Fruit fly (Drosophila melanogaster) whole organism, larva: ENCODE measurements around the gene CG5614.

Source experiments
- noc ChIP-seq: fragments of 200-800 bp; sonication (Bioruptor generic); optimal IDR thresholded peaks from 3 replicates; lab custom pipeline; 2019; ENCODE audit warnings: missing biosample characterization, mild to moderate bottlenecking, missing genetic modification characterization, moderate library complexity

CG5614 gene

DNA sequence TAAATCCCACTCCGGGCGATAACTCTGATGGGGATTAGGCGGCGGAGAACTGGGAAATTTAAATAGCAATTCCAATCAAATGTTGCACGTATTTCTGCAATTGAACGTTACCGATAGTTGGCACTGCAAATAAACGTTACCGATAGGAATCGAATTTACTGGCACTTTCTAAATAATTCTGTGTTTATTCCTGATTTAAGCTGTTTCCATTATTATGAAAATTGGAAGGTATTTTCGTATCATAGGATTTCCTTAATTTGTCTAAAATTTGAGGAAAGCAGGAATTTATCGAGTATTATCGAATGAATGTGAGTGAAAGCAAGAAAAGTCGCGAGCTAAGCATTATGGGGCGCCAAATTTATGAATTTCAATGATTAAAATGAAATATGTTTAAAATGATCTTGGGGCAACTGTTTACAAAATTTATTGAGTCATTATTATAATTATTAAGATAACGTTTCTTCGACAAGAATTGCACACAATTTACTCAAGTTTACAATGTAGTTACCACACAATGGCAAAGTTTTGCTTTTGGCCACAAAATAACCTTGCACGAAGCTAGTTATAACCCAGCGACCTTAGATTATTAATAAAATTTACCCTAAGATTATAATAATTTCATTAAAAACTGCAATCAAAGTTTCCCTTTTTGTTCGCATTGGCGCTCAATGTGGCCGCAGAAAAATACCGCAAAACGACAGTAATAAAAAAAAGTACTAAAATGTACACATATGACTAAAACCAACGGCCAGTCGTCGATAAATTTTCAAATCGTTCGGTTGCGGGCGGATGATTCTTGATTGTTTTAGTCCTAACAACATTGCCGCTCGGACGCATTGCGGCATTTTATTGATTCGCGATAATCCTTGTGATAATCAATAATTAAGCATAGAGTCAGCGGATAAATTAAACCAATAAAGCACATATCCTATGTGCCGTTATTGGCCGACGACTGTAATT is 24.2 kb downstream of the CG5614 start, which contains the start of gene alpha-Man-IIb:
Gene alpha-Man-IIb (plus strand): TSS at position 747 of the 960 bp plus-strand sequence.
- TF ChIP-seq noc (tag; lab: Kevin White, UChicago), result no peak

DNA sequence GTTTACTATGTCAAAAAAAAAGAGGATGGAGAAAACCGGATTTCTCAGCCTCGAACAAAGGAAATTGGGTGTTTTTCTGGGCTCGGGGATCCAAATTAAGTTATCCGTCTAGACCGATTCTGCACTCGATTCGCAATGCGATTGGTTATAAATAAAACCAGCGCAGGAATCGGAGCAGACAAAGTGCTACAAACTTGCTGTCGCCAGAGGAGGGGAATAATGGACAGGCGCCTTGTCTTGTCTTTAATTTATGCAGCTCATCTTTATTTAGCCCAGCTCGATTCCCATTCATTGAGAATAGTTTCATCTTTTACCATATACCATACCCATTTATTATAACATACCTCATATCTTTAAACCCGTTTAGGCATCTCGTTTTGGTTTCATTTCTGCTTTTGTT is 25.1 kb downstream of the CG5614 start:
- TF ChIP-seq noc (tag; lab: Kevin White, UChicago), result no peak

DNA sequence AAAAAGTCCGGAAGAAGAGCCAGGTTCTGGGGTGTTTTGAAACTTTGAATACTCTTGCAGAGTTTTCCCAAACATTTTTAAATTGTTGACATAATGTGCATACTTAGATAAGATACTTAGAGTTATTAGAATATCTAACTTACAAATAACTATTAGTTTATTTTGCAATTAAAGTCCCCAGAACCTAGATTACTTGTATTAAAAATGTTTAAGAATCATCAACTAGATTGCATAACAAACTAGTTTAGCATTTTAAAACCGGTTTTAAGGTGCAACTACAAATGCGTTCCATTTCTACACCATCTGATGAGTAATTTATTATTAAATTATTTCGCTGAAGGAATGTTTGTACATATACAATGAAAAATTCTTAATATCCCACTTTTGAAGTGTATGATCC is 26.7 kb downstream of the CG5614 start:
- TF ChIP-seq noc (tag; lab: Kevin White, UChicago), result no peak

DNA sequence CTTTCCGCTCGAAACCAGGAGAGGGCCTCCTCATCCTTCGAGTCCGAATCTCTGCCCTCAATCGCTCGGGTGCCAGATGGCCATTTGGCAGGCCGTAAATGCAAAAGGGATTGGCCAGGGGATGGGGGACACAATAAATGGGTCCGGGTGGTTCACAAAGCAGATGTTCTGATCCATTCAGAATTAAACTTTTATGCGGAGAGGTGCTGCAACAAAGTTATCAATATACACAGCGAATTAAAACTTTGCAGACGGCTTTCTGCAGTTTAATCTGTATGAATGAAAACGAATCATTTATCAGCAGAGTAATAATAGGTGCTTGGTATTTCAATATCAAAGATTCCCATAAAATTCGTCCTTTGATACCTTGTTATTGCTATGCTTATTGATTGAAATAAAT is 27.7 kb downstream of the CG5614 start:
- TF ChIP-seq noc (tag; lab: Kevin White, UChicago), result no peak

DNA sequence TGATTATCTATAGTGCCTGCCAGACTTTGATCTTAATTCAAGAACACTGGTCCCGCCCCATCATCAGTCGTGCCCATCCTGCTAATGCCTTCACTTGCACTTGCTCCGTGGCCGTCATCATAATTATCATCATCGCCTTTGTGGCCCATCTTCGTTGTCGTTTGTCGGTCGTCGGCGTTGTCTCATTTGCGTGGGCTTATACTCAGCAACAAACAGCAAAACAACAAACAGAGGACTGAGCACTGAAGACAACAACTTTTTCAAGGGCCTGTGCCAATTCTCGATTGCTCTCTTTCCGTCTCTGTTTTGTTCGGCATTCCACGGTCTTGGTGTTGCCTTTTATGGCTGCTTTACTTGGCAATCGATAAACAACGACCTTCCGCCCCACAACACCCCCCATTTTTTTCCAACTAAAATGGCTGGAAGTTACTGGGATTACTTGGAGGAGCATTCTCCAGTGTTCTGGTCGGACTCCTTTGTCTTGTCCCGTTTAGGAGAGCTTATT is 28.3 kb downstream of the CG5614 start:
- TF ChIP-seq noc (tag; lab: Kevin White, UChicago), result no peak

DNA sequence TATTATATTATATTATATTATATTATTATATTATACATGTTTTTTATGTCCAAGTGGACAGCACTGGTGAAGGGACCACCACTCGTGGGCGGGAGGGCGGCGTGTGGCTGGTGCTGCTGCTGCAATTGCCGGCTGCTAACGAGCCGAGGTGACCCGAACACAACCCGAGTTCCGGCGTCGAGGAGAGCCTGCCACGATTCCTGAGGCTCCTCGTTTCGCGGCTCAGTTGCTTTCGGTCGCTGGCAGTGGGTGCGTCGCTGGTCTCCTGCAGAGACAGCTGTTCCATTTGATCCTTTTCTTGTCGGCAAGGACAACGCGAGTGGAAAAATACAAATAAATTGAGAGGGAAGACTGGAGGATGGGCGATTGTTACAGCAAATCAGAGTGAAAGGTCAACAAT is 30.8 kb downstream of the CG5614 start:
- TF ChIP-seq noc (tag; lab: Kevin White, UChicago), result no peak

DNA sequence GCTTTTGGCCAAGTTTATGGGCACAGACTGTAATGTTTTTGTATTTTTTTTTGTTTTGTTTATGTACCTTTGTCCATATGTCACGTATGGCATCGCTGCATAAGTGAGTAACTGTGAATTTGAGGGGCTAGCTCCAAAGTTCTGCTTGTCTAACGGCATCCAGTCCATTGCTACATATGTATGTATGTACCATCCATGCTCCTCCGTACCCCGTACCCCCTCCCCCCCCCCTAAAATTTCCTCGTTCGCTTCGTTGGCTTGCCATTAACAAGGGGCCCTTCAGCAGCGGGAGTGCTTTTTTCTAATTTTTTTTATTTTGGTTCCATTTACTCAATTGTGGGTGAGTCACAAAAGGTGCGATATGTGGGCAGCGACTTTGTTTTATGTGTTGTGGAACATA is 34.5 kb downstream of the CG5614 start:
- no peak for TF ChIP-seq noc (tag; lab: Kevin White, UChicago)

DNA sequence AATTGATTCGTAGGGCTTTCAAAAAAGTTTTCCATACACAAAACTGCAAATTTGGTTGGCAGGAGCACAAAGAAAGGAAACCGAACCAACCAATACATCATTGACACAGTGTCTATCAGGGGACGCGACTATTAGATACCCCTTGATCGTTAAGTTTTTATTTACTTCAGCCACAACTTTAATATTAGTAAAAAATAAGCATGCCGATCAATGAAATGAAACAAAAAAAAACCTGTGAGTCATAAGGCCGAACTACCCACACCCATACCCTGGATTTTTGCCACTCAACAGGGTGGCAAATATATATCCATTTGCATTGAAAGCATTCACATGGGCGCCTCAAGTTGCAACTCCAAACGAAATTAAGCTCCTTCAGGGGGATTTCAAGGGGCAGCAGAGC is 36.7 kb downstream of the CG5614 start:
- TF ChIP-seq noc (tag; lab: Kevin White, UChicago), result no peak

DNA sequence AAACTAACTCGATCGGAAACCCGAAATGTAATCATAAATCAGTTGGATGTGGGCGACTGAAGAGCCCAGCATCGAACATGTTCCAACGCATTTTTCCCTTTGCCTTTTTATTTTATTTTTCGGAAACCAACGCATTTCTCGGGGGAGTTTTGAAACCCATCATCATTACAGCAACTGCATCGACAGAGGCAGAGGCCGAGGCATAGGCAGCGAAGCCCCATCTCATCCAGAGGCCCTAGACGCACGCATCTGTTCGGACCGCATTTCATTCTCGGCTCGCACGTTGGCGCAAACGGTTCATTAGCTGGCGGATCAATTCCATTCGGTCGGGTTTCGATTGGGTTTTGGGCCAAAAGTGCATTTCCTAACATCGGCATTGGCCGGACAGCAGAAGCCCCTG is 45.9 kb downstream of the CG5614 start, which contains the start of gene CG4576:
Gene CG4576 (plus strand): TSS at position 227 of the 400 bp plus-strand sequence.
- TF ChIP-seq noc (tag; lab: Kevin White, UChicago), result no peak

DNA sequence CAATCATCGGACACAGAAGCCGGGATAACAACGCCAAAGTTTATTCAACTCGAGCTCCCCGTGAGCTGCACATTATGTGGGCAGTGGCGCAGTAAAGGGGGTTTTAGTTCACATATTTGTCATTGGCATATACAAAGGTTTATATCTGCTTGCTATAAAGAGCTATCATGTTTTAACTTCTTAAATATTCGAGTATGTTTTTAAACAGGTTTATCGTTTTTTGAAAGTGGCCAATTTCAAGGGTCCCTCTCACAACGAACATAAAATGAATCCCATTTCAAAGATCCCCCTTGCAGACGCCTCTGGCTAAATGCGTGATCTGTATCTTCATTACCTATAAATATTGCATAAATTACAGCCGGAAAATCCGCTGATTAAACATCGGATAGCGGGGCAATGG is 48.0 kb downstream of the CG5614 start:
- TF ChIP-seq noc (tag; lab: Kevin White, UChicago), result no peak
